Worm (Caenorhabditis elegans) whole organism, late embryonic: Measurements from ENCODE around the gene grd-4.

ENCODE experiments used
- C08G9.2 ChIP-seq: sonication (generic microtip); optimal IDR thresholded peaks from 2 replicates; lab custom pipeline; 2016; ENCODE audit warnings: mild to moderate bottlenecking, missing genetic modification characterization, moderate library complexity, missing compliant biosample characterization
- Y22D7AL.16 ChIP-seq: sonication (generic microtip); optimal IDR thresholded peaks from 2 replicates; lab custom pipeline; 2016; ENCODE audit warnings: missing genetic modification characterization, missing compliant biosample characterization
- ama-1 ChIP-seq: fragments of 150-350 bp; optimal IDR thresholded peaks from 2 replicates; lab custom pipeline; 2014
- ceh-18 ChIP-seq: sonication (generic microtip); optimal IDR thresholded peaks from 2 replicates; lab custom pipeline; 2016; ENCODE audit warnings: missing genetic modification characterization, missing compliant biosample characterization
- ceh-2 ChIP-seq: sonication (generic microtip); optimal IDR thresholded peaks from 2 replicates; lab custom pipeline; 2016; ENCODE audit warnings: missing genotype, missing genetic modification characterization, missing compliant biosample characterization
- ceh-24 ChIP-seq: sonication (generic microtip); optimal IDR thresholded peaks from 2 replicates; lab custom pipeline; 2016; ENCODE audit warnings: mild to moderate bottlenecking, missing genetic modification characterization, missing compliant biosample characterization
- ceh-30 ChIP-seq: fragments of 150-350 bp; optimal IDR thresholded peaks from 2 replicates; lab custom pipeline; 2014; ENCODE audit warnings: missing biosample characterization, missing genetic modification characterization
- ceh-34 ChIP-seq: sonication (generic microtip); optimal IDR thresholded peaks from 2 replicates; lab custom pipeline; 2016; ENCODE audit warnings: mild to moderate bottlenecking, missing genetic modification characterization, missing compliant biosample characterization
- ceh-45 ChIP-seq: fragments of 200-800 bp; sonication (Bioruptor generic); IDR thresholded peaks from 2 replicates; pipeline ENCODE4 v1.3.6; 2022; ENCODE audit warnings: missing genetic modification reagents, missing genetic modification characterization, missing compliant biosample characterization
- ceh-48 ChIP-seq: sonication (generic microtip); optimal IDR thresholded peaks from 2 replicates; lab custom pipeline; 2016; ENCODE audit warnings: missing genetic modification characterization, inconsistent platforms, missing compliant biosample characterization
- ceh-6 ChIP-seq: fragments of 200-800 bp; sonication (Bioruptor generic); optimal IDR thresholded peaks from 2 replicates; lab custom pipeline; 2018; ENCODE audit warnings: mild to moderate bottlenecking, missing genetic modification characterization, missing compliant biosample characterization
- ceh-9 ChIP-seq: sonication (generic microtip); optimal IDR thresholded peaks from 2 replicates; lab custom pipeline; 2016; ENCODE audit warnings: mild to moderate bottlenecking, missing genetic modification characterization, inconsistent platforms, missing compliant biosample characterization
- che-1 ChIP-seq: sonication (generic microtip); optimal IDR thresholded peaks from 2 replicates; lab custom pipeline; 2016; ENCODE audit warnings: mild to moderate bottlenecking, missing genetic modification characterization, missing compliant biosample characterization
- dve-1 ChIP-seq: sonication (generic microtip); optimal IDR thresholded peaks from 2 replicates; lab custom pipeline; 2017; ENCODE audit warnings: antibody characterized with exemption, mild to moderate bottlenecking, missing genetic modification characterization, missing compliant biosample characterization
- elt-4 ChIP-seq: sonication (generic microtip); optimal IDR thresholded peaks from 2 replicates; lab custom pipeline; 2016; ENCODE audit warnings: missing genetic modification characterization, missing compliant biosample characterization
- eyg-1 ChIP-seq: sonication (generic microtip); optimal IDR thresholded peaks from 2 replicates; lab custom pipeline; 2016; ENCODE audit warnings: missing genotype, missing genetic modification characterization, missing compliant biosample characterization
- fax-1 ChIP-seq: sonication (generic microtip); optimal IDR thresholded peaks from 2 replicates; lab custom pipeline; 2016; ENCODE audit warnings: missing genotype, missing genetic modification characterization, missing compliant biosample characterization
- fkh-10 ChIP-seq: fragments of 150-350 bp; optimal IDR thresholded peaks from 2 replicates; lab custom pipeline; 2014; ENCODE audit warnings: missing biosample characterization, missing genetic modification reagents, missing genetic modification characterization
- fkh-6 ChIP-seq: sonication (generic microtip); optimal IDR thresholded peaks from 2 replicates; lab custom pipeline; 2016; ENCODE audit warnings: missing genetic modification characterization, missing compliant biosample characterization
- gmeb-2 ChIP-seq: sonication (generic microtip); optimal IDR thresholded peaks from 2 replicates; lab custom pipeline; 2016; ENCODE audit warnings: missing genetic modification characterization, inconsistent platforms, missing compliant biosample characterization
- hlh-15 ChIP-seq: sonication (generic microtip); optimal IDR thresholded peaks from 2 replicates; lab custom pipeline; 2016; ENCODE audit warnings: missing genetic modification characterization, missing compliant biosample characterization
- hlh-8 ChIP-seq: sonication (generic microtip); optimal IDR thresholded peaks from 2 replicates; lab custom pipeline; 2016; ENCODE audit warnings: missing genotype, missing genetic modification characterization, missing compliant biosample characterization
- lin-11 ChIP-seq: fragments of 200-800 bp; sonication (Bioruptor generic); optimal IDR thresholded peaks from 2 replicates; lab custom pipeline; 2018; ENCODE audit warnings: mild to moderate bottlenecking, missing genetic modification characterization, missing compliant biosample characterization
- madf-2 ChIP-seq: sonication (generic microtip); optimal IDR thresholded peaks from 2 replicates; lab custom pipeline; 2017; ENCODE audit warnings: missing genetic modification characterization, missing compliant biosample characterization
- mec-3 ChIP-seq: sonication (generic microtip); optimal IDR thresholded peaks from 2 replicates; lab custom pipeline; 2016; ENCODE audit warnings: borderline replicate concordance, missing genetic modification characterization, missing compliant biosample characterization
- nfya-1 ChIP-seq: sonication (generic microtip); optimal IDR thresholded peaks from 2 replicates; lab custom pipeline; 2017; ENCODE audit warnings: missing genetic modification characterization, mild to moderate bottlenecking, missing compliant biosample characterization, antibody characterized with exemption, moderate library complexity
- npax-4 ChIP-seq: sonication (generic microtip); optimal IDR thresholded peaks from 2 replicates; lab custom pipeline; 2016; ENCODE audit warnings: missing genetic modification characterization, missing compliant biosample characterization
- pag-3 ChIP-seq: sonication (generic microtip); optimal IDR thresholded peaks from 2 replicates; lab custom pipeline; 2016; ENCODE audit warnings: missing compliant biosample characterization, missing genetic modification characterization, borderline replicate concordance
- pqm-1 ChIP-seq: sonication (generic microtip); optimal IDR thresholded peaks from 2 replicates; lab custom pipeline; 2016; ENCODE audit warnings: missing genetic modification characterization, missing compliant biosample characterization
- sdc-2 ChIP-seq: sonication (generic microtip); optimal IDR thresholded peaks from 2 replicates; lab custom pipeline; 2016; ENCODE audit warnings: missing genotype, missing genetic modification characterization, missing compliant biosample characterization
- sox-2 ChIP-seq: fragments of 200-800 bp; sonication (Bioruptor generic); IDR thresholded peaks from 2 replicates; pipeline ENCODE4 v1.3.6; 2022; ENCODE audit warnings: missing genetic modification reagents, missing genetic modification characterization, missing compliant biosample characterization
- syd-9 ChIP-seq: sonication (generic microtip); optimal IDR thresholded peaks from 2 replicates; lab custom pipeline; 2016; ENCODE audit warnings: mild to moderate bottlenecking, missing genetic modification characterization, moderate library complexity, missing compliant biosample characterization
- tbx-7 ChIP-seq: sonication (generic microtip); optimal IDR thresholded peaks from 2 replicates; lab custom pipeline; 2016; ENCODE audit warnings: missing genotype, missing genetic modification characterization, missing compliant biosample characterization
- unc-3 ChIP-seq, 2 experiments: fragments of 200-800 bp in 1 of 2; sonication (Bioruptor generic) in 1 of 2; sonication (generic microtip) in 1 of 2; conservative IDR thresholded peaks in 1 of 2; optimal IDR thresholded peaks in 1 of 2; 2 replicates each; pipeline versions ENCODE4 v1.3.6 to Lab custom; 2016 to 2022; ENCODE audit warnings: missing compliant biosample characterization in 2 of 2, missing genetic modification characterization in 2 of 2, missing genetic modification reagents in 1 of 2
- unc-42 ChIP-seq: sonication (generic microtip); optimal IDR thresholded peaks from 2 replicates; lab custom pipeline; 2016; ENCODE audit warnings: missing genotype, missing genetic modification characterization, missing compliant biosample characterization
- unc-55 ChIP-seq: sonication (generic microtip); optimal IDR thresholded peaks from 2 replicates; lab custom pipeline; 2017; ENCODE audit warnings: missing biosample characterization, missing genetic modification reagents, missing genetic modification characterization
- unc-86 ChIP-seq: sonication (generic microtip); optimal IDR thresholded peaks from 2 replicates; lab custom pipeline; 2016; ENCODE audit warnings: missing genetic modification characterization, missing compliant biosample characterization
- zip-5 ChIP-seq: sonication (generic microtip); optimal IDR thresholded peaks from 2 replicates; lab custom pipeline; 2016; ENCODE audit warnings: missing genetic modification characterization, missing compliant biosample characterization
- ztf-16 ChIP-seq: sonication (generic microtip); optimal IDR thresholded peaks from 2 replicates; lab custom pipeline; 2017; ENCODE audit warnings: missing genetic modification characterization, missing compliant biosample characterization

The grd-4 gene

ce11 chrX:8507053-8507452, 6.0 kb downstream of the grd-4 start:
- TF ChIP-seq pag-3 (tag; lab: Kevin White, UChicago) (no peak), ceh-2 (tag; lab: Kevin White, UChicago) (no peak), ceh-18 (tag; lab: Kevin White, UChicago) (no peak), tbx-7 (tag; lab: Kevin White, UChicago) (no peak), npax-4 (tag; lab: Kevin White, UChicago) (no peak), pqm-1 (tag; lab: Kevin White, UChicago) (no peak), nfya-1 (no peak), ama-1 (no peak), gmeb-2 (tag; lab: Kevin White, UChicago) (no peak), unc-55 (GFP tag; lab: Kevin White, UChicago) (no peak), zip-5 (no peak), sdc-2 (tag; lab: Kevin White, UChicago) (no peak), eyg-1 (tag; lab: Kevin White, UChicago) (no peak), madf-2 (tag; lab: Kevin White, UChicago) (no peak)

ce11 chrX:8507576-8507975, 6.6 kb downstream of the grd-4 start, which contains the start of gene H03E18.1:
TSS of gene H03E18.1 (plus strand) at chrX:8507876.
- TF ChIP-seq fkh-6 (tag; lab: Kevin White, UChicago) (no peak), che-1 (tag; lab: Kevin White, UChicago) (no peak), ceh-9 (tag; lab: Kevin White, UChicago) (no peak), ceh-18 (tag; lab: Kevin White, UChicago) (no peak), sox-2 (GFP tag; lab: Robert Waterston, UW) (no peak), unc-42 (tag; lab: Kevin White, UChicago) (no peak), ceh-45 (GFP tag; lab: Robert Waterston, UW) (no peak), hlh-8 (tag; lab: Kevin White, UChicago) (no peak), ceh-6 (GFP tag; lab: Kevin White, UChicago) (no peak), ztf-16 (tag; lab: Kevin White, UChicago) (no peak), mec-3 (tag; lab: Kevin White, UChicago) (no peak), lin-11 (tag; lab: Kevin White, UChicago) (no peak), ceh-30 (tag; lab: Kevin White, UChicago) (no peak)

- TF ChIP-seq fkh-10 (GFP tag; lab: Kevin White, UChicago): no peak
- TF ChIP-seq madf-2 (tag; lab: Kevin White, UChicago): no peak
- no peak for TF ChIP-seq elt-4 (tag; lab: Kevin White, UChicago)
- no peak for TF ChIP-seq ceh-24 (tag; lab: Kevin White, UChicago)
- TF ChIP-seq ceh-48 (tag; lab: Kevin White, UChicago): no peak
- TF ChIP-seq dve-1 (tag; lab: Kevin White, UChicago): no peak
- no peak for TF ChIP-seq sox-2 (GFP tag; lab: Robert Waterston, UW)
- TF ChIP-seq nfya-1: no peak
- TF ChIP-seq Y22D7AL.16 (tag; lab: Kevin White, UChicago): no peak
These were observed 8.1 kb downstream of the grd-4 start for ce11 chrX:8509088-8509487.

- TF ChIP-seq syd-9 (tag; lab: Kevin White, UChicago) (no peak), C08G9.2 (tag; lab: Kevin White, UChicago) (no peak), Y22D7AL.16 (tag; lab: Kevin White, UChicago) (no peak), ztf-16 (tag; lab: Kevin White, UChicago) (no peak), fax-1 (tag; lab: Kevin White, UChicago) (no peak), hlh-8 (tag; lab: Kevin White, UChicago) (no peak), unc-86 (tag; lab: Kevin White, UChicago) (no peak), madf-2 (tag; lab: Kevin White, UChicago) (no peak), ceh-34 (tag; lab: Kevin White, UChicago) (no peak), hlh-15 (tag; lab: Kevin White, UChicago) (no peak), unc-3 (GFP tag; conservative IDR thresholded peaks at IDR 0.05; lab: Robert Waterston, UW) (no peak), unc-3 (tag; optimal IDR thresholded peaks at IDR 0.05; lab: Kevin White, UChicago) (no peak)
- TF ChIP-seq, all 69 proteins: peak for 0
These were observed 19.4 kb downstream of the grd-4 start, which contains the start of gene H03E18.2 for ce11 chrX:8520402-8520801. TSS of gene H03E18.2 (minus strand) at chrX:8520502.
